Fruit fly (Drosophila melanogaster) whole organism, embryonic: Measurements from ENCODE around the gene CG31922.
A peak's percentile ranks its signal among the peaks of the same experiment; 100 is the strongest.

ENCODE experiments used
- B-H1 ChIP-seq: fragments of 200-800 bp; sonication (Bioruptor generic); IDR thresholded peaks from 3 replicates; pipeline ENCODE4 v1.3.6; 2022; ENCODE audit warnings: missing biosample characterization, missing genetic modification characterization
- Bdp1 ChIP-seq: fragments of 200-800 bp; sonication (Bioruptor generic); optimal IDR thresholded peaks from 3 replicates; lab custom pipeline; 2016; ENCODE audit warnings: missing biosample characterization, missing genetic modification characterization
- Bteb2 ChIP-seq: fragments of 200-800 bp; sonication (Bioruptor generic); optimal IDR thresholded peaks from 2 replicates; lab custom pipeline; 2016; ENCODE audit warnings: missing biosample characterization, missing genetic modification characterization
- CG10565 ChIP-seq: fragments of 200-800 bp; sonication (Bioruptor generic); optimal IDR thresholded peaks from 3 replicates; lab custom pipeline; 2016; ENCODE audit warnings: missing biosample characterization, mild to moderate bottlenecking, missing genetic modification characterization
- CG11247 ChIP-seq: fragments of 200-800 bp; sonication (Bioruptor generic); IDR thresholded peaks from 2 replicates; pipeline ENCODE4 v1.3.6; 2022; ENCODE audit warnings: missing biosample characterization, missing genetic modification characterization
- CG12071 ChIP-seq: fragments of 200-800 bp; sonication (Bioruptor generic); optimal IDR thresholded peaks from 3 replicates; lab custom pipeline; 2018; ENCODE audit warnings: missing biosample characterization, mild to moderate bottlenecking, missing genetic modification characterization
- CG12299 ChIP-seq: fragments of 200-800 bp; sonication (Bioruptor generic); optimal IDR thresholded peaks from 2 replicates; lab custom pipeline; 2018; ENCODE audit warnings: missing biosample characterization, mild to moderate bottlenecking, missing genetic modification characterization
- CG13123 ChIP-seq: fragments of 200-800 bp; sonication (Bioruptor generic); optimal IDR thresholded peaks from 2 replicates; lab custom pipeline; 2016; ENCODE audit warnings: missing biosample characterization, missing genetic modification characterization
- CG14441 ChIP-seq: fragments of 200-800 bp; sonication (Bioruptor generic); IDR thresholded peaks from 2 replicates; pipeline ENCODE4 v1.3.6; 2022; ENCODE audit warnings: missing biosample characterization, missing genetic modification characterization
- CG15011 ChIP-seq: fragments of 200-800 bp; sonication (Bioruptor generic); optimal IDR thresholded peaks from 3 replicates; lab custom pipeline; 2018; ENCODE audit warnings: missing biosample characterization, mild to moderate bottlenecking, missing genetic modification characterization
- CG15514 ChIP-seq: fragments of 200-800 bp; sonication (Bioruptor generic); optimal IDR thresholded peaks from 3 replicates; lab custom pipeline; 2017; ENCODE audit warnings: missing biosample characterization, missing genetic modification characterization, mild to moderate bottlenecking, moderate library complexity, missing genetic modification reagents
- CG2199 ChIP-seq: fragments of 200-800 bp; sonication (Bioruptor generic); IDR thresholded peaks from 3 replicates; pipeline ENCODE4 v1.3.6; 2022; ENCODE audit warnings: missing biosample characterization, missing genetic modification characterization
- CG2712 ChIP-seq: fragments of 200-800 bp; optimal IDR thresholded peaks from 3 replicates; lab custom pipeline; 2019; ENCODE audit warnings: missing biosample characterization, mild to moderate bottlenecking, missing genetic modification characterization, moderate library complexity
- CG30403 ChIP-seq: fragments of 200-800 bp; sonication (Bioruptor generic); optimal IDR thresholded peaks from 3 replicates; lab custom pipeline; 2016; ENCODE audit warnings: missing biosample characterization, missing genetic modification characterization
- CG3163 ChIP-seq: fragments of 200-800 bp; sonication (Bioruptor generic); optimal IDR thresholded peaks from 3 replicates; lab custom pipeline; 2016; ENCODE audit warnings: missing biosample characterization, missing genetic modification characterization
- CG32532 ChIP-seq: fragments of 200-800 bp; sonication (Bioruptor generic); IDR thresholded peaks from 2 replicates; pipeline ENCODE4 v1.3.6; 2022; ENCODE audit warnings: missing biosample characterization, missing genetic modification characterization
- CG4617 ChIP-seq: fragments of 200-800 bp; sonication (Bioruptor generic); optimal IDR thresholded peaks from 3 replicates; lab custom pipeline; 2016; ENCODE audit warnings: missing biosample characterization, missing genetic modification characterization, borderline replicate concordance
- CG4730 ChIP-seq: fragments of 200-800 bp; sonication (Bioruptor generic); IDR thresholded peaks from 2 replicates; pipeline ENCODE4 v1.3.6; 2022; ENCODE audit warnings: missing biosample characterization, missing genetic modification characterization
- CG5245 ChIP-seq: fragments of 200-800 bp; sonication (Bioruptor generic); optimal IDR thresholded peaks from 3 replicates; lab custom pipeline; 2016; ENCODE audit warnings: missing biosample characterization, missing genetic modification characterization
- CG6254 ChIP-seq: fragments of 200-800 bp; sonication (Bioruptor generic); optimal IDR thresholded peaks from 3 replicates; lab custom pipeline; 2017; ENCODE audit warnings: mild to moderate bottlenecking, missing biosample characterization, missing genetic modification reagents, missing genetic modification characterization
- CG8765 ChIP-seq: fragments of 200-800 bp; sonication (Bioruptor generic); IDR thresholded peaks from 2 replicates; pipeline ENCODE4 v1.3.6; 2022; ENCODE audit warnings: missing biosample characterization, missing genetic modification characterization
- Dek ChIP-seq: fragments of 200-800 bp; sonication (Bioruptor generic); optimal IDR thresholded peaks from 3 replicates; lab custom pipeline; 2019; ENCODE audit warnings: missing biosample characterization, mild to moderate bottlenecking, missing genetic modification characterization, moderate library complexity
- Eip74EF ChIP-seq, 2 experiments: fragments of 200-800 bp in 1 of 2; fragments of >200 bp in 1 of 2; sonication (Bioruptor generic) in 1 of 2; optimal IDR thresholded peaks; 2 replicates each; lab custom pipeline; 2017 to 2019; ENCODE audit warnings: missing biosample characterization in 2 of 2, missing genetic modification characterization in 2 of 2, mild to moderate bottlenecking in 1 of 2, moderate library complexity in 1 of 2
- H15 ChIP-seq: fragments of 200-800 bp; sonication (Bioruptor generic); IDR thresholded peaks from 3 replicates; pipeline ENCODE4 v1.3.6; 2022; ENCODE audit warnings: missing biosample characterization, missing genetic modification characterization
- Hand ChIP-seq: fragments of 200-800 bp; sonication (Bioruptor generic); optimal IDR thresholded peaks from 2 replicates; lab custom pipeline; 2017; ENCODE audit warnings: mild to moderate bottlenecking, missing biosample characterization, missing genetic modification reagents, missing genetic modification characterization
- Hsf ChIP-seq: fragments of 200-800 bp; sonication (Bioruptor generic); optimal IDR thresholded peaks from 3 replicates; lab custom pipeline; 2016; ENCODE audit warnings: missing biosample characterization, missing genetic modification characterization
- Max ChIP-seq: fragments of 200-800 bp; sonication (Bioruptor generic); optimal IDR thresholded peaks from 2 replicates; lab custom pipeline; 2016; ENCODE audit warnings: missing biosample characterization, mild to moderate bottlenecking, missing genetic modification characterization
- Side ChIP-seq: fragments of 200-800 bp; sonication (Bioruptor generic); optimal IDR thresholded peaks from 2 replicates; lab custom pipeline; 2016; ENCODE audit warnings: missing biosample characterization, missing genetic modification characterization
- Sox102F ChIP-seq: fragments of 200-800 bp; sonication (Bioruptor generic); optimal IDR thresholded peaks from 2 replicates; lab custom pipeline; 2018; ENCODE audit warnings: missing biosample characterization, mild to moderate bottlenecking, missing genetic modification characterization, moderate library complexity
- Ssrp ChIP-seq: fragments of 200-800 bp; sonication (Bioruptor generic); optimal IDR thresholded peaks from 2 replicates; lab custom pipeline; 2018; ENCODE audit warnings: missing biosample characterization, mild to moderate bottlenecking, missing genetic modification characterization, moderate library complexity
- Vsx1 ChIP-seq: fragments of 200-800 bp; sonication (Bioruptor generic); optimal IDR thresholded peaks from 2 replicates; lab custom pipeline; 2017; ENCODE audit warnings: missing biosample characterization, mild to moderate bottlenecking, missing genetic modification characterization, missing genetic modification reagents
- ap ChIP-seq: fragments of 200-800 bp; sonication (Bioruptor generic); IDR thresholded peaks from 2 replicates; pipeline ENCODE4 v1.3.6; 2022; ENCODE audit warnings: missing biosample characterization, missing genetic modification characterization
- ara ChIP-seq: fragments of 200-800 bp; sonication (Bioruptor generic); IDR thresholded peaks from 2 replicates; pipeline ENCODE4 v1.3.6; 2022; ENCODE audit warnings: missing biosample characterization, missing genetic modification characterization
- da ChIP-seq: fragments of 200-800 bp; sonication (Bioruptor generic); optimal IDR thresholded peaks from 2 replicates; lab custom pipeline; 2016; ENCODE audit warnings: missing biosample characterization, missing genetic modification characterization
- dm ChIP-seq: fragments of 200-800 bp; sonication (Bioruptor generic); optimal IDR thresholded peaks from 3 replicates; lab custom pipeline; 2016; ENCODE audit warnings: missing biosample characterization, missing genetic modification characterization
- eyg ChIP-seq: fragments of 200-800 bp; sonication (Bioruptor generic); optimal IDR thresholded peaks from 3 replicates; lab custom pipeline; 2016; ENCODE audit warnings: missing biosample characterization, missing genetic modification characterization
- gfzf ChIP-seq: fragments of 200-800 bp; sonication (Bioruptor generic); optimal IDR thresholded peaks from 2 replicates; lab custom pipeline; 2016; ENCODE audit warnings: missing biosample characterization, mild to moderate bottlenecking, missing genetic modification characterization, moderate library complexity
- her ChIP-seq: fragments of 200-800 bp; sonication (Bioruptor generic); optimal IDR thresholded peaks from 2 replicates; lab custom pipeline; 2016; ENCODE audit warnings: missing biosample characterization, missing genetic modification characterization
- hth ChIP-seq: fragments of >200 bp; optimal IDR thresholded peaks from 2 replicates; lab custom pipeline; 2017; ENCODE audit warnings: inconsistent platforms
- jing ChIP-seq: fragments of 200-800 bp; sonication (Bioruptor generic); optimal IDR thresholded peaks from 2 replicates; lab custom pipeline; 2018; ENCODE audit warnings: missing biosample characterization, mild to moderate bottlenecking, missing genetic modification characterization
- jumu ChIP-seq: fragments of 200-800 bp; sonication (Bioruptor generic); optimal IDR thresholded peaks from 3 replicates; lab custom pipeline; 2016; ENCODE audit warnings: missing biosample characterization, missing genetic modification characterization
- ken ChIP-seq: fragments of 200-800 bp; sonication (Bioruptor generic); IDR thresholded peaks from 3 replicates; pipeline ENCODE4 v1.3.6; 2022; ENCODE audit warnings: missing biosample characterization, missing genetic modification characterization
- lab ChIP-seq: fragments of 200-800 bp; sonication (Bioruptor generic); optimal IDR thresholded peaks from 3 replicates; lab custom pipeline; 2017; ENCODE audit warnings: missing biosample characterization, missing genetic modification characterization, mild to moderate bottlenecking, moderate library complexity, missing genetic modification reagents
- mirr ChIP-seq: fragments of 200-800 bp; sonication (Bioruptor generic); optimal IDR thresholded peaks from 3 replicates; lab custom pipeline; 2018; ENCODE audit warnings: missing biosample characterization, mild to moderate bottlenecking, missing genetic modification characterization
- peb ChIP-seq: fragments of 200-800 bp; sonication (Bioruptor generic); IDR thresholded peaks from 2 replicates; pipeline ENCODE4 v1.3.6; 2022; ENCODE audit warnings: missing biosample characterization, missing genetic modification characterization
- repo ChIP-seq: fragments of 200-800 bp; sonication (Bioruptor generic); optimal IDR thresholded peaks from 2 replicates; lab custom pipeline; 2016; ENCODE audit warnings: missing biosample characterization, missing genetic modification characterization
- rib ChIP-seq: fragments of 200-800 bp; sonication (Bioruptor generic); IDR thresholded peaks from 2 replicates; pipeline ENCODE4 v1.3.6; 2022; ENCODE audit warnings: missing biosample characterization, missing genetic modification characterization
- ro ChIP-seq: fragments of 200-800 bp; sonication (Bioruptor generic); IDR thresholded peaks from 2 replicates; pipeline ENCODE4 v1.3.6; 2022; ENCODE audit warnings: missing biosample characterization, missing genetic modification characterization
- trem ChIP-seq: fragments of 200-800 bp; optimal IDR thresholded peaks from 3 replicates; lab custom pipeline; 2019; ENCODE audit warnings: missing biosample characterization, mild to moderate bottlenecking, missing genetic modification characterization, moderate library complexity
- twi ChIP-seq: fragments of 200-800 bp; optimal IDR thresholded peaks from 2 replicates; lab custom pipeline; 2019; ENCODE audit warnings: missing biosample characterization, mild to moderate bottlenecking, missing genetic modification characterization, moderate library complexity
- tx ChIP-seq: fragments of 200-800 bp; sonication (Bioruptor generic); optimal IDR thresholded peaks from 2 replicates; lab custom pipeline; 2016; ENCODE audit warnings: missing biosample characterization, missing genetic modification characterization
- vvl ChIP-seq: fragments of 200-800 bp; sonication (Bioruptor generic); IDR thresholded peaks from 2 replicates; pipeline ENCODE4 v1.3.6; 2022; ENCODE audit warnings: missing biosample characterization, missing genetic modification characterization

CG31922 gene

dm6 chr2L:1150554-1150953, 19.4 kb upstream of the CG31922 start, which contains the start of the genes Tfb4 and Vps29:
Gene Tfb4 (minus strand): TSS chr2L:1150677.
Gene Vps29 (plus strand): TSS chr2L:1150766.
- no peak for TF ChIP-seq ro (GFP tag; lab: Robert Waterston, UW)
- TF ChIP-seq lab = no peak
- TF ChIP-seq CG11247 (GFP tag; lab: Robert Waterston, UW) = 0 out of 2 replicates have a peak, but pooled peaks have one; percentile 17
- peak; percentile 61; the same call in 2 of the 3 replicates for TF ChIP-seq ken (GFP tag; lab: Robert Waterston, UW)
- no peak; the same call in 2 of the 3 replicates for TF ChIP-seq B-H1 (GFP tag; lab: Robert Waterston, UW)
- no peak for TF ChIP-seq Dek (tag; lab: Kevin White, UChicago)
- no peak for TF ChIP-seq Bdp1 (GFP tag; lab: Kevin White, UChicago)
- no peak for TF ChIP-seq ap (GFP tag; lab: Robert Waterston, UW)
- peak; percentile 31 for TF ChIP-seq dm (GFP tag; lab: Kevin White, UChicago)
- TF ChIP-seq Eip74EF (GFP tag; optimal IDR thresholded peaks at IDR 0.05; lab: Kevin White, UChicago) = no peak
- no peak for TF ChIP-seq H15 (GFP tag; lab: Robert Waterston, UW)
- TF ChIP-seq Sox102F (GFP tag; lab: Kevin White, UChicago) = no peak
- TF ChIP-seq twi (tag; lab: Kevin White, UChicago) = no peak
- no peak for TF ChIP-seq CG15011 (GFP tag; lab: Kevin White, UChicago)
- TF ChIP-seq CG12299 (tag; lab: Kevin White, UChicago) = no peak
- no peak; the same call in 1 of the 2 replicates for TF ChIP-seq CG14441 (GFP tag; lab: Robert Waterston, UW)
- peak; percentile 58; the same call in 1 of the 2 replicates for TF ChIP-seq vvl (GFP tag; lab: Robert Waterston, UW)
- peak; percentile 61 for TF ChIP-seq trem
- no peak for TF ChIP-seq eyg (GFP tag; lab: Kevin White, UChicago)
- peak; percentile 49 for TF ChIP-seq CG2712
- no peak for TF ChIP-seq jing (GFP tag; lab: Kevin White, UChicago)
- peak; percentile 51 for TF ChIP-seq CG30403
- peak; percentile 11 for TF ChIP-seq CG3163 (GFP tag; lab: Kevin White, UChicago)
- peak; percentile 63 for TF ChIP-seq jumu (GFP tag; lab: Kevin White, UChicago)
- TF ChIP-seq CG4617 = peak; percentile 74
- no peak for TF ChIP-seq mirr
- peak; percentile 54 for TF ChIP-seq Hsf (GFP tag; lab: Kevin White, UChicago)
- TF ChIP-seq repo = peak; percentile 1
- no peak for TF ChIP-seq CG13123
- peak; percentile 58 for TF ChIP-seq CG32532
- peak; percentile 5 for TF ChIP-seq CG5245 (GFP tag; lab: Kevin White, UChicago)
- peak; percentile 63 for TF ChIP-seq Side
- TF ChIP-seq CG8765 (GFP tag; lab: Robert Waterston, UW) = no peak
- TF ChIP-seq CG2199 (GFP tag; lab: Robert Waterston, UW) = no peak
- no peak for TF ChIP-seq da (GFP tag; lab: Kevin White, UChicago)
- TF ChIP-seq CG12071 (GFP tag; lab: Kevin White, UChicago) = no peak
- TF ChIP-seq Max (GFP tag; lab: Kevin White, UChicago) = no peak
- TF ChIP-seq Vsx1 = no peak
- peak; percentile 58 for TF ChIP-seq CG15514 (GFP tag; lab: Kevin White, UChicago)
- TF ChIP-seq Hand (GFP tag; lab: Kevin White, UChicago) = no peak
- TF ChIP-seq tx (GFP tag; lab: Kevin White, UChicago) = peak; percentile 7
- TF ChIP-seq peb (GFP tag; lab: Robert Waterston, UW) = no peak
- no peak for TF ChIP-seq CG10565 (GFP tag; lab: Kevin White, UChicago)
- no peak for TF ChIP-seq gfzf (GFP tag; lab: Kevin White, UChicago)
- no peak for TF ChIP-seq hth (lab: Kevin White, UChicago)
- TF ChIP-seq ara = peak; percentile 9; the same call in 1 of the 2 replicates
- TF ChIP-seq Ssrp (tag; lab: Kevin White, UChicago) = no peak
- no peak for TF ChIP-seq CG6254 (GFP tag; lab: Kevin White, UChicago)
- TF ChIP-seq CG4730 (GFP tag; lab: Robert Waterston, UW) = no peak
- TF ChIP-seq rib (GFP tag; lab: Robert Waterston, UW) = peak; percentile 62; the same call in 1 of the 2 replicates
- TF ChIP-seq Bteb2 (GFP tag; lab: Kevin White, UChicago) = peak; percentile 32
- peak; percentile 75 for TF ChIP-seq her (GFP tag; lab: Kevin White, UChicago)
